Worm (Caenorhabditis elegans) whole organism, midembryonic: Measurements from ENCODE around the gene T22B7.7.

Source experiments
- cog-1 ChIP-seq: sonication (generic microtip); optimal IDR thresholded peaks from 2 replicates; lab custom pipeline; 2016; ENCODE audit warnings: missing genetic modification characterization, missing compliant biosample characterization
- med-1 ChIP-seq: sonication (generic microtip); optimal IDR thresholded peaks from 2 replicates; lab custom pipeline; 2017; ENCODE audit warnings: missing genetic modification characterization, mild to moderate bottlenecking, missing compliant biosample characterization, antibody characterized with exemption, missing genetic modification reagents; ENCODE audit not compliant: insufficient read depth

ce11 chrX:5698419-5698818, 44.5 kb upstream of the T22B7.7 start:
- TF ChIP-seq med-1 (GFP tag; lab: Kevin White, UChicago), result no peak
- no peak for TF ChIP-seq cog-1 (tag; lab: Kevin White, UChicago)
